Fruit fly (Drosophila melanogaster) whole organism, embryonic: ENCODE measurements around the gene Ant2.
A peak's percentile ranks its signal among the peaks of the same experiment; 100 is the strongest.

Source experiments
- BEAF-32 ChIP-seq: fragments of 200-800 bp; sonication (Bioruptor generic); optimal IDR thresholded peaks from 3 replicates; lab custom pipeline; 2017; ENCODE audit warnings: missing biosample characterization, missing genetic modification characterization, mild to moderate bottlenecking, moderate library complexity, missing genetic modification reagents
- CG10366 ChIP-seq: fragments of 200-800 bp; sonication (Bioruptor generic); IDR thresholded peaks from 2 replicates; pipeline ENCODE4 v1.3.6; 2022; ENCODE audit warnings: missing biosample characterization, missing genetic modification characterization
- CG11085 ChIP-seq: fragments of 200-800 bp; sonication (Bioruptor generic); IDR thresholded peaks from 2 replicates; pipeline ENCODE4 v1.3.6; 2022; ENCODE audit warnings: missing biosample characterization, missing genetic modification characterization
- CG11093 ChIP-seq: fragments of 200-800 bp; sonication (Bioruptor generic); IDR thresholded peaks from 3 replicates; pipeline ENCODE4 v1.3.6; 2022; ENCODE audit warnings: missing biosample characterization, missing genetic modification characterization
- CG12769 ChIP-seq: fragments of 200-800 bp; sonication (Bioruptor generic); optimal IDR thresholded peaks from 2 replicates; lab custom pipeline; 2019; ENCODE audit warnings: missing biosample characterization, mild to moderate bottlenecking, missing genetic modification characterization, moderate library complexity
- CG13296 ChIP-seq: fragments of 200-800 bp; sonication (Bioruptor generic); optimal IDR thresholded peaks from 3 replicates; lab custom pipeline; 2018; ENCODE audit warnings: missing biosample characterization, mild to moderate bottlenecking, missing genetic modification characterization
- CG15696 ChIP-seq: fragments of 200-800 bp; sonication (Bioruptor generic); optimal IDR thresholded peaks from 2 replicates; lab custom pipeline; 2019; ENCODE audit warnings: missing biosample characterization, mild to moderate bottlenecking, missing genetic modification characterization, moderate library complexity
- CG17359 ChIP-seq: fragments of 200-800 bp; sonication (Bioruptor generic); optimal IDR thresholded peaks from 3 replicates; lab custom pipeline; 2018; ENCODE audit warnings: missing biosample characterization, mild to moderate bottlenecking, missing genetic modification characterization, moderate library complexity
- CG1792 ChIP-seq: fragments of 200-800 bp; sonication (Bioruptor generic); optimal IDR thresholded peaks from 2 replicates; lab custom pipeline; 2016; ENCODE audit warnings: missing biosample characterization, missing genetic modification characterization
- CG2120 ChIP-seq: fragments of 200-800 bp; sonication (Bioruptor generic); optimal IDR thresholded peaks from 3 replicates; lab custom pipeline; 2016; ENCODE audit warnings: missing biosample characterization, missing genetic modification characterization
- CG31224 ChIP-seq: fragments of 200-800 bp; sonication (Bioruptor generic); IDR thresholded peaks from 2 replicates; pipeline ENCODE4 v1.3.6; 2022; ENCODE audit warnings: missing biosample characterization, missing genetic modification characterization
- CG31365 ChIP-seq: fragments of 200-800 bp; sonication (Bioruptor generic); optimal IDR thresholded peaks from 2 replicates; lab custom pipeline; 2018; ENCODE audit warnings: missing biosample characterization, mild to moderate bottlenecking, missing genetic modification characterization
- CG5953 ChIP-seq: fragments of 200-800 bp; sonication (Bioruptor generic); IDR thresholded peaks from 2 replicates; pipeline ENCODE4 v1.3.6; 2022; ENCODE audit warnings: missing biosample characterization, missing genetic modification characterization
- CG6683 ChIP-seq: fragments of 200-800 bp; sonication (Bioruptor generic); optimal IDR thresholded peaks from 2 replicates; lab custom pipeline; 2017; ENCODE audit warnings: missing biosample characterization, mild to moderate bottlenecking, missing genetic modification characterization, missing genetic modification reagents
- CG6791 ChIP-seq: fragments of 200-800 bp; sonication (Bioruptor generic); IDR thresholded peaks from 3 replicates; pipeline ENCODE4 v1.3.6; 2022; ENCODE audit warnings: missing biosample characterization, missing genetic modification characterization; ENCODE audit not compliant: partially characterized antibody
- CG8281 ChIP-seq: fragments of 200-800 bp; sonication (Bioruptor generic); optimal IDR thresholded peaks from 2 replicates; lab custom pipeline; 2018; ENCODE audit warnings: missing biosample characterization, mild to moderate bottlenecking, missing genetic modification characterization, moderate library complexity
- CG8290 ChIP-seq, 3 experiments: fragments of 200-800 bp; sonication (Bioruptor generic); optimal IDR thresholded peaks; 2 replicates each; lab custom pipeline; 2016 to 2019; ENCODE audit warnings: missing biosample characterization in 3 of 3, missing genetic modification characterization in 3 of 3, mild to moderate bottlenecking in 2 of 3, moderate library complexity in 1 of 3
- Dip3 ChIP-seq: fragments of 200-800 bp; sonication (Bioruptor generic); optimal IDR thresholded peaks from 3 replicates; lab custom pipeline; 2016; ENCODE audit warnings: missing biosample characterization, missing genetic modification characterization
- HLH54F ChIP-seq: fragments of 200-800 bp; sonication (Bioruptor generic); optimal IDR thresholded peaks from 3 replicates; lab custom pipeline; 2016; ENCODE audit warnings: missing biosample characterization, missing genetic modification characterization
- HmgD ChIP-seq: fragments of 200-800 bp; sonication (Bioruptor generic); optimal IDR thresholded peaks from 3 replicates; lab custom pipeline; 2016; ENCODE audit warnings: missing biosample characterization, missing genetic modification characterization
- Lpt ChIP-seq: fragments of >200 bp; optimal IDR thresholded peaks from 2 replicates; lab custom pipeline; 2018; ENCODE audit warnings: missing biosample characterization, missing genetic modification characterization
- Oli ChIP-seq: fragments of 200-800 bp; sonication (Bioruptor generic); optimal IDR thresholded peaks from 2 replicates; lab custom pipeline; 2018; ENCODE audit warnings: missing biosample characterization, mild to moderate bottlenecking, missing genetic modification characterization, moderate library complexity
- Opbp ChIP-seq: fragments of 200-800 bp; sonication (Bioruptor generic); IDR thresholded peaks from 3 replicates; pipeline ENCODE4 v1.3.6; 2022; ENCODE audit warnings: missing biosample characterization, missing genetic modification characterization; ENCODE audit not compliant: partially characterized antibody
- Rx ChIP-seq: fragments of 200-800 bp; sonication (Bioruptor generic); IDR thresholded peaks from 2 replicates; pipeline ENCODE4 v1.3.6; 2022; ENCODE audit warnings: missing biosample characterization, missing genetic modification characterization
- Side ChIP-seq: fragments of 200-800 bp; sonication (Bioruptor generic); optimal IDR thresholded peaks from 2 replicates; lab custom pipeline; 2016; ENCODE audit warnings: missing biosample characterization, missing genetic modification characterization
- Sox100B ChIP-seq: fragments of 200-800 bp; sonication (Bioruptor generic); optimal IDR thresholded peaks from 3 replicates; lab custom pipeline; 2018; ENCODE audit warnings: missing biosample characterization, mild to moderate bottlenecking, missing genetic modification characterization
- Sry-β ChIP-seq: fragments of 200-800 bp; sonication (Bioruptor generic); optimal IDR thresholded peaks from 2 replicates; lab custom pipeline; 2018; ENCODE audit warnings: missing biosample characterization, mild to moderate bottlenecking, missing genetic modification characterization, moderate library complexity
- Ssrp ChIP-seq: fragments of 200-800 bp; sonication (Bioruptor generic); optimal IDR thresholded peaks from 2 replicates; lab custom pipeline; 2018; ENCODE audit warnings: missing biosample characterization, mild to moderate bottlenecking, missing genetic modification characterization, moderate library complexity
- TFAM ChIP-seq: fragments of 200-800 bp; sonication (Bioruptor generic); optimal IDR thresholded peaks from 2 replicates; lab custom pipeline; 2017; ENCODE audit warnings: missing biosample characterization, missing genetic modification characterization, inconsistent platforms
- btn ChIP-seq: fragments of 200-800 bp; sonication (Bioruptor generic); optimal IDR thresholded peaks from 2 replicates; lab custom pipeline; 2016; ENCODE audit warnings: missing biosample characterization, missing genetic modification characterization
- caup ChIP-seq: fragments of 200-800 bp; sonication (Bioruptor generic); optimal IDR thresholded peaks from 3 replicates; lab custom pipeline; 2017; ENCODE audit warnings: missing biosample characterization, mild to moderate bottlenecking, missing genetic modification characterization, moderate library complexity; ENCODE audit not compliant: severe bottlenecking
- dmrt11E ChIP-seq: fragments of 200-800 bp; sonication (Bioruptor generic); optimal IDR thresholded peaks from 3 replicates; lab custom pipeline; 2018; ENCODE audit warnings: missing biosample characterization, mild to moderate bottlenecking, missing genetic modification characterization, moderate library complexity
- eyg ChIP-seq: fragments of 200-800 bp; sonication (Bioruptor generic); optimal IDR thresholded peaks from 3 replicates; lab custom pipeline; 2016; ENCODE audit warnings: missing biosample characterization, missing genetic modification characterization
- gfzf ChIP-seq: fragments of 200-800 bp; sonication (Bioruptor generic); optimal IDR thresholded peaks from 2 replicates; lab custom pipeline; 2016; ENCODE audit warnings: missing biosample characterization, mild to moderate bottlenecking, missing genetic modification characterization, moderate library complexity
- gsb ChIP-seq: fragments of 200-800 bp; sonication (Bioruptor generic); IDR thresholded peaks from 2 replicates; pipeline ENCODE4 v1.3.6; 2022; ENCODE audit warnings: missing biosample characterization, missing genetic modification characterization
- gt ChIP-seq: fragments of 200-800 bp; sonication (Bioruptor generic); IDR thresholded peaks from 2 replicates; pipeline ENCODE4 v1.3.6; 2022; ENCODE audit warnings: missing biosample characterization, missing genetic modification characterization
- ham ChIP-seq: fragments of 200-800 bp; sonication (Bioruptor generic); IDR thresholded peaks from 2 replicates; pipeline ENCODE4 v1.3.6; 2022; ENCODE audit warnings: missing biosample characterization, missing genetic modification characterization
- klu ChIP-seq: fragments of 200-800 bp; sonication (Bioruptor generic); IDR thresholded peaks from 2 replicates; pipeline ENCODE4 v1.3.6; 2022; ENCODE audit warnings: missing biosample characterization, missing genetic modification characterization
- so ChIP-seq: fragments of 200-800 bp; sonication (Bioruptor generic); IDR thresholded peaks from 3 replicates; pipeline ENCODE4 v1.3.6; 2022; ENCODE audit warnings: missing biosample characterization, missing genetic modification characterization
- tgo ChIP-seq: fragments of 200-800 bp; sonication (Bioruptor generic); IDR thresholded peaks from 3 replicates; pipeline ENCODE4 v1.3.6; 2022; ENCODE audit warnings: missing biosample characterization, missing genetic modification characterization
- tna ChIP-seq: fragments of 200-800 bp; sonication (Bioruptor generic); IDR thresholded peaks from 2 replicates; pipeline ENCODE4 v1.3.6; 2022; ENCODE audit warnings: missing biosample characterization, missing genetic modification characterization; ENCODE audit not compliant: partially characterized antibody
- unc-4 ChIP-seq: fragments of 200-800 bp; sonication (Bioruptor generic); IDR thresholded peaks from 2 replicates; pipeline ENCODE4 v1.3.6; 2022; ENCODE audit warnings: missing biosample characterization, missing genetic modification characterization; ENCODE audit not compliant: partially characterized antibody
- wdn ChIP-seq: fragments of 200-800 bp; sonication (Bioruptor generic); IDR thresholded peaks from 2 replicates; pipeline ENCODE4 v1.3.6; 2022; ENCODE audit warnings: missing biosample characterization, missing genetic modification characterization
- wek ChIP-seq: fragments of 200-800 bp; sonication (Bioruptor generic); optimal IDR thresholded peaks from 3 replicates; lab custom pipeline; 2018; ENCODE audit warnings: missing biosample characterization, mild to moderate bottlenecking, missing genetic modification characterization, moderate library complexity
- yki ChIP-seq: fragments of >200 bp; optimal IDR thresholded peaks from 3 replicates; lab custom pipeline; 2018

Gene Ant2

DNA sequence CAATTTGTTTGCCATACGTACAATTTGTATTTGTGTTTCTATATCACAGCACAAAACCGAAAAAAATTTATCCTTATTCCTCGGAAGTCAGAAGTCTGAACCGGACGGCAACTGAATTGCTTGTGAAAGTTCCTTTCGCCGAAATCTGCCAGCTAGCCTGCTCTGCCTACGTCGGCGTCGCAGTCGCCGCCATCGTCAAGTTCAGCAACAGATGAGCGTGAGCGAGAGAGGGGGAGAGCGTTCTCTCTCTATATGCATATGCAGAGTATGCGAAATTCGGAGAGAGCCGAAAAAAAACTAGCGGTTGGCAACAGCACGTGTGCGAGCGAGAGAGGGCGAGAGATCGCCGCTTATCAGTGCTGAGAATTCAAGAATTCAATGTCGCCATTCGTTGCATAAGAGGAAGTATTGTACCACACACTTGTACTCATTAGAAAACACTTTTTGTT, 2.4 kb downstream of the Ant2 start (continued):
- TF ChIP-seq Opbp, result no peak
- 0 out of 2 replicates have a peak, but pooled peaks have one; percentile 17 for TF ChIP-seq unc-4 (GFP tag; lab: Robert Waterston, UW)
- TF ChIP-seq gsb (GFP tag; lab: Robert Waterston, UW), result no peak
- TF ChIP-seq klu (GFP tag; lab: Robert Waterston, UW), result no peak
- no peak for TF ChIP-seq HLH54F (GFP tag; lab: Kevin White, UChicago)
- no peak for TF ChIP-seq so (GFP tag; lab: Robert Waterston, UW)
- TF ChIP-seq CG6791 (GFP tag; lab: Robert Waterston, UW), result no peak
- TF ChIP-seq CG1792 (GFP tag; lab: Kevin White, UChicago), result no peak
- TF ChIP-seq tna (GFP tag; lab: Robert Waterston, UW), result no peak
- no peak for TF ChIP-seq Oli
- TF ChIP-seq Sry-β, result no peak
- TF ChIP-seq CG31224 (GFP tag; lab: Robert Waterston, UW), result no peak
- TF ChIP-seq Sox100B (GFP tag; lab: Kevin White, UChicago), result no peak
- no peak for TF ChIP-seq CG8281 (tag; lab: Kevin White, UChicago)
- no peak for TF ChIP-seq tgo (GFP tag; lab: Robert Waterston, UW)
- no peak for TF ChIP-seq CG10366 (GFP tag; lab: Robert Waterston, UW)
- no peak for TF ChIP-seq CG31365 (tag; lab: Kevin White, UChicago)
- no peak for TF ChIP-seq HmgD (GFP tag; lab: Kevin White, UChicago)
- TF ChIP-seq CG2120 (GFP tag; lab: Kevin White, UChicago), result no peak
- TF ChIP-seq CG5953 (GFP tag; lab: Robert Waterston, UW), result no peak
- TF ChIP-seq yki (lab: Kevin White, UChicago), result peak; percentile 63
- no peak for TF ChIP-seq ham
- no peak for TF ChIP-seq Lpt (GFP tag; lab: Kevin White, UChicago)
- no peak for TF ChIP-seq wek (GFP tag; lab: Kevin White, UChicago)
- no peak for TF ChIP-seq CG15696 (tag; lab: Kevin White, UChicago)
- TF ChIP-seq gt, result no peak
- no peak for TF ChIP-seq CG11093
- no peak for TF ChIP-seq Side (GFP tag; lab: Kevin White, UChicago)
- TF ChIP-seq CG8290 (GFP tag; optimal IDR thresholded peaks at IDR 0.05; lab: Kevin White, UChicago), result no peak
- peak in 1 of 2 experiments; percentile 21 for TF ChIP-seq CG8290 (tag; optimal IDR thresholded peaks at IDR 0.05; lab: Kevin White, UChicago)
- TF ChIP-seq CG12769 (tag; lab: Kevin White, UChicago), result peak; percentile 20
- TF ChIP-seq CG11085, result no peak
- no peak for TF ChIP-seq CG13296
- no peak for TF ChIP-seq BEAF-32 (GFP tag; lab: Kevin White, UChicago)
- TF ChIP-seq Ssrp (tag; lab: Kevin White, UChicago), result no peak
- no peak for TF ChIP-seq TFAM (GFP tag; lab: Kevin White, UChicago)
- no peak for TF ChIP-seq btn (GFP tag; lab: Kevin White, UChicago)
- no peak for TF ChIP-seq dmrt11E (tag; lab: Kevin White, UChicago)
- TF ChIP-seq CG17359 (tag; lab: Kevin White, UChicago), result no peak
- TF ChIP-seq Dip3 (GFP tag; lab: Kevin White, UChicago), result no peak
- TF ChIP-seq Rx (GFP tag; lab: Robert Waterston, UW), result no peak
- TF ChIP-seq CG6683 (GFP tag; lab: Kevin White, UChicago), result no peak
- peak; percentile 25 for TF ChIP-seq caup
- TF ChIP-seq gfzf (GFP tag; lab: Kevin White, UChicago), result no peak
- no peak for TF ChIP-seq wdn
- TF ChIP-seq eyg (GFP tag; lab: Kevin White, UChicago), result no peak
- TF ChIP-seq, all 482 proteins: peak for 48
